Worm (Caenorhabditis elegans): ENCODE data around the gene nep-8.

nep-8 gene

DNA sequence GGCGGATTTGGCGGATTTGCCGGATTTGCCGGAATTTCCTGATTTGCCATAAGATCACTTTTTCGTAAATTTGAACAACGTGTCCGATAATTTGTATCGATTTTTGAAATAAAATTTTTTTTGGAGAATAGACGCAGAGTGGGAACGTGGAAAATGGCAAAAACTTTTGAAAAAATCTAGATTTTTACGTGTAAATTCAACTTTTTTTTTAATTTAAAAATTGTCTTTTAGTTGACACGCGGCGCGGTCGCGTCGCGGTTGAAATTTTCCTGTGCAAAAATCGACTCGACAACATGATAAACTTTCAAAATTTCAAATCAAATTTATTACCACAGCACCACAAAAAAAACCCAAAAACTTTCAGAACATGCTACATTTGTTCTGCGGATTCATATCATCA, 8.2 kb upstream of the nep-8 start, which contains the start of gene nep-20:
nep-20 (minus strand) TSS at position 101 of the 400 bp plus-strand sequence.
- TF ChIP-seq pes-1 (GFP tag; IDR thresholded peaks at IDR 0.05): no peak
- TF ChIP-seq ama-1 (optimal IDR thresholded peaks at IDR 0.05): no peak
- no peak for TF ChIP-seq ceh-13 (GFP tag; optimal IDR thresholded peaks at IDR 0.05)
- no peak for TF ChIP-seq ets-7 (tag; optimal IDR thresholded peaks at IDR 0.05)
- TF ChIP-seq sea-1 (GFP tag; conservative IDR thresholded peaks at IDR 0.05): no peak
- no peak for TF ChIP-seq scrt-1 (GFP tag; IDR thresholded peaks at IDR 0.05)
- TF ChIP-seq tra-4 (tag; optimal IDR thresholded peaks at IDR 0.05): no peak
- no peak for TF ChIP-seq F13C5.2 (tag; optimal IDR thresholded peaks at IDR 0.05)
- TF ChIP-seq flt-1 (GFP tag; IDR thresholded peaks at IDR 0.05): no peak
- TF ChIP-seq tbx-11 (GFP tag; IDR thresholded peaks at IDR 0.05): no peak
- no peak for TF ChIP-seq tbx-37 (GFP tag; conservative IDR thresholded peaks at IDR 0.05)
- TF ChIP-seq aly-1 (tag; optimal IDR thresholded peaks at IDR 0.05): no peak
- TF ChIP-seq hnd-1 (tag; optimal IDR thresholded peaks at IDR 0.05): no peak

- TF ChIP-seq pes-1 (GFP tag; IDR thresholded peaks at IDR 0.05) (no peak), tra-4 (tag; optimal IDR thresholded peaks at IDR 0.05) (no peak), aly-1 (tag; optimal IDR thresholded peaks at IDR 0.05) (no peak), sea-1 (GFP tag; conservative IDR thresholded peaks at IDR 0.05) (no peak), ceh-13 (GFP tag; optimal IDR thresholded peaks at IDR 0.05) (no peak), ets-7 (tag; optimal IDR thresholded peaks at IDR 0.05) (no peak), F13C5.2 (tag; optimal IDR thresholded peaks at IDR 0.05) (no peak)
Measured at ce11 chrII:3399212-3399611, 4.4 kb upstream of the nep-8 start, which contains the start of gene nep-9. Gene nep-9 (minus strand): TSS chrII:3399312.

DNA sequence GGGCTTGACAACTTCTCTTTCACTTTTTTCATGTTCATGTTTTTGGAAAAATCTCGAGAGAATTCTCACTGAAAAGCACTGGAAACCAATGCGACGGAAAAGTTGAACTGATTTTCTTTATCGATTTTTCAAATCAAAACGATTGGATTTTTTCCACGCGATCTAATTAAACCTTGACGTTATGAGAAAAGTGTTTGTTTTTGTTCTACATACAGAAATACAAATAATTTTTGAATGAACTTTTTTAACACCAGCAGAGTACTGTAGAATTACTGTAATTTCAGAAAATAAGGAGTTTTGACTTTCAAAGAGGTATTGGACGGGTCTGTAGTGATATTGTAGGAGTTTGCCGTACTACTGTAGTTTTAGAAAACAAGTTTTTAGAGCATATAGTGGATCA, 781 bp upstream of the nep-8 start, which contains the start of gene nep-10:
nep-10 (minus strand) TSS at position 101 of the 400 bp plus-strand sequence.
- TF ChIP-seq tbx-11 (GFP tag; IDR thresholded peaks at IDR 0.05) (no peak), B0310.2 (tag; optimal IDR thresholded peaks at IDR 0.05) (no peak), hmbx-1 (tag; optimal IDR thresholded peaks at IDR 0.05) (no peak), F13C5.2 (tag; optimal IDR thresholded peaks at IDR 0.05) (no peak), ceh-36 (tag; optimal IDR thresholded peaks at IDR 0.05) (no peak)

DNA sequence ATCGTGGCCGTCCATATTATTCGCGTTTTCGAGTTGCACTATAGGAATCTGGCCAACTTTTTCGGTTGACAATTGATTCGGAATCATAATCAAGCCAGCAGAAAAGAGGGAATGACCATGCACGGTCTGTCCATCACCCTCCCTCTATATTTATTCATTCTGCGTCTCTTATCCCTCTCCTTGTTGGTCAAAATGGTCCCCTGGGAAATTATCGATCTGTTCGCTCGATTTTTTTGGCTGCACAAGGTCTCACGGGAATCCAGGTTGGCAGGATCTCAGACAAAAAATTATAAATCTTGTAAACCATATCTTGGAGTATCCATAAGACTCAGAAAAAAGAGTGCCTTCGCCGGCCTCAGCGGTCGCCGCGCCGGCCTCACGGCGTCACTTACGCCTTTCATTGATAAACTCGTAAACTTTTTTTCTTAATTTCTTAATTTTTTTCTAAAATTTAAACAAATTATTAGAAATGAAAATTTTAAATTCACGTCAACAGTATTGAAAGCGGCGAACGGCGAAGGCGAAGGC, 10.8 kb downstream of the nep-8 start, which contains the start of the genes F18A12.7 and F18A12.2:
F18A12.7 (minus strand) TSS at position 101 of the 528 bp plus-strand sequence.
F18A12.2 (plus strand) TSS at position 478 of the 528 bp plus-strand sequence.
- TF ChIP-seq aly-1 (tag; optimal IDR thresholded peaks at IDR 0.05): no peak
- no peak for TF ChIP-seq pes-1 (GFP tag; IDR thresholded peaks at IDR 0.05)
- TF ChIP-seq B0310.2 (tag; optimal IDR thresholded peaks at IDR 0.05): no peak
- TF ChIP-seq flt-1 (GFP tag; IDR thresholded peaks at IDR 0.05): no peak
- no peak for TF ChIP-seq ama-1 (optimal IDR thresholded peaks at IDR 0.05)
- no peak for TF ChIP-seq ets-7 (tag; optimal IDR thresholded peaks at IDR 0.05)
- TF ChIP-seq hnd-1 (tag; optimal IDR thresholded peaks at IDR 0.05): no peak
- TF ChIP-seq hmg-4 (GFP tag; optimal IDR thresholded peaks at IDR 0.05): no peak
- TF ChIP-seq tra-4 (tag; optimal IDR thresholded peaks at IDR 0.05): no peak
- no peak for TF ChIP-seq hmbx-1 (tag; optimal IDR thresholded peaks at IDR 0.05)
- no peak for TF ChIP-seq F13C5.2 (tag; optimal IDR thresholded peaks at IDR 0.05)
- TF ChIP-seq tbx-11 (GFP tag; IDR thresholded peaks at IDR 0.05): no peak
- no peak for TF ChIP-seq tbx-37 (GFP tag; conservative IDR thresholded peaks at IDR 0.05)

DNA sequence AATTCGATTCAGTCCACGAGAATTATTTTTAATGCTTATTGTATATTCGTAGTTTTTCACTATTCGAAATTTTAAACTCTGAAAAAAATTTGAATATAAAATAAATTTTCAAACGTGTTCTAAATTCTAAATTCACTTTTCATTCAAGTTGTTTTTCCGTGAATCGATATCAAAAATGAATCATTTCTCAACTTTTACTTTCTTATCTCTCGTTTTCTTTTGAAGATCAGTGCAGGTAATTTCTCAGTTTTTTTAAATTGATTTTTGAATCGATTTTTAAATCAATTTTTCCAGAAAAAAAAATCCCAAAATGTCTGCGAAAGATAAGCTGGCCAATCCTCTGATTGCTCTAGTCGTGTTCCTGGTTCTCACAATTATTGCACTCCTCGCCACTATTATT, 12.9 kb downstream of the nep-8 start, which contains the start of gene nep-6:
nep-6 (plus strand) TSS at position 301 of the 400 bp plus-strand sequence.
- no peak for TF ChIP-seq aly-1 (tag; optimal IDR thresholded peaks at IDR 0.05)
- no peak for TF ChIP-seq pes-1 (GFP tag; IDR thresholded peaks at IDR 0.05)
- no peak for TF ChIP-seq ceh-13 (GFP tag; optimal IDR thresholded peaks at IDR 0.05)
- no peak for TF ChIP-seq ceh-36 (tag; optimal IDR thresholded peaks at IDR 0.05)
- no peak for TF ChIP-seq B0310.2 (tag; optimal IDR thresholded peaks at IDR 0.05)
- no peak for TF ChIP-seq hmg-4 (GFP tag; optimal IDR thresholded peaks at IDR 0.05)
- TF ChIP-seq ets-7 (tag; optimal IDR thresholded peaks at IDR 0.05): no peak
- TF ChIP-seq hmbx-1 (tag; optimal IDR thresholded peaks at IDR 0.05): no peak
- TF ChIP-seq tra-4 (tag; optimal IDR thresholded peaks at IDR 0.05): no peak
- TF ChIP-seq tbx-11 (GFP tag; IDR thresholded peaks at IDR 0.05): no peak
- no peak for TF ChIP-seq tbx-37 (GFP tag; conservative IDR thresholded peaks at IDR 0.05)
- no peak for TF ChIP-seq flt-1 (GFP tag; IDR thresholded peaks at IDR 0.05)
- no peak for TF ChIP-seq hnd-1 (tag; optimal IDR thresholded peaks at IDR 0.05)
- TF ChIP-seq sea-1 (GFP tag; conservative IDR thresholded peaks at IDR 0.05): no peak
- TF ChIP-seq scrt-1 (GFP tag; IDR thresholded peaks at IDR 0.05): no peak

ce11 chrII:3422938-3423337, 19.3 kb downstream of the nep-8 start:
- no peak for TF ChIP-seq tbx-11 (GFP tag; IDR thresholded peaks at IDR 0.05)

DNA sequence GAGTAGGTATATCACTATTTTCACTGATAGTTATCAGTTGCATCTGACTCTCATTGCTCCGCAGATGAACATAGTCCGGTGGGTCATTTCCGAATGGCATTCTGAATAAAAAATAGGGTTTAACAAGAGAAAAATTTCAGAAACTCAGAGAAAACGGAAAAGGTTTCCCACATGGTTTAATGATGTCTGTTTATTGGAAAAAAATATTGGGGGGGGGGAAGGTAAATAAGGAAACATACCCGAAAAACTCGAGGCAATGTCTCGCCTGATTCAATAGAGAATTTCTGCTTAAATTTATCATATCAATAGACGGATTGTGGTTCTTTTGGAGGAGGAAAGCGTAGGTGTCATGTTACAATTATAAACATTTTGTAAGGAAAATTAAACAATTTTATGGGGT, 21.8 kb downstream of the nep-8 start, which contains the start of gene nep-11:
nep-11 (minus strand) TSS at position 101 of the 400 bp plus-strand sequence.
- TF ChIP-seq hmg-4 (GFP tag; optimal IDR thresholded peaks at IDR 0.05): no peak
- no peak for TF ChIP-seq ets-7 (tag; optimal IDR thresholded peaks at IDR 0.05)
- no peak for TF ChIP-seq tbx-37 (GFP tag; conservative IDR thresholded peaks at IDR 0.05)
- no peak for TF ChIP-seq hnd-1 (tag; optimal IDR thresholded peaks at IDR 0.05)
- TF ChIP-seq sea-1 (GFP tag; conservative IDR thresholded peaks at IDR 0.05): no peak
- no peak for TF ChIP-seq tbx-11 (GFP tag; IDR thresholded peaks at IDR 0.05)
- no peak for TF ChIP-seq F13C5.2 (tag; optimal IDR thresholded peaks at IDR 0.05)
- no peak for TF ChIP-seq B0310.2 (tag; optimal IDR thresholded peaks at IDR 0.05)
- TF ChIP-seq scrt-1 (GFP tag; IDR thresholded peaks at IDR 0.05): no peak
- TF ChIP-seq ama-1 (optimal IDR thresholded peaks at IDR 0.05): no peak
- no peak for TF ChIP-seq hmbx-1 (tag; optimal IDR thresholded peaks at IDR 0.05)
- TF ChIP-seq tra-4 (tag; optimal IDR thresholded peaks at IDR 0.05): no peak
- no peak for TF ChIP-seq ceh-13 (GFP tag; optimal IDR thresholded peaks at IDR 0.05)
- no peak for TF ChIP-seq flt-1 (GFP tag; IDR thresholded peaks at IDR 0.05)
- TF ChIP-seq pes-1 (GFP tag; IDR thresholded peaks at IDR 0.05): no peak
- no peak for TF ChIP-seq ceh-36 (tag; optimal IDR thresholded peaks at IDR 0.05)
- no peak for TF ChIP-seq aly-1 (tag; optimal IDR thresholded peaks at IDR 0.05)
